Worm (Caenorhabditis elegans) whole organism, L4/young adult: Measurements from ENCODE around the gene C39B10.7.

ENCODE experiments used
- W03F9.2 ChIP-seq: fragments of 150-350 bp; optimal IDR thresholded peaks from 2 replicates; lab custom pipeline; 2014; ENCODE audit warnings: missing biosample characterization, missing genetic modification characterization
- dao-5 ChIP-seq: sonication (generic microtip); optimal IDR thresholded peaks from 2 replicates; lab custom pipeline; 2016; ENCODE audit warnings: missing genotype, missing genetic modification characterization, moderate library complexity, missing compliant biosample characterization
- him-1 ChIP-seq: sonication (generic microtip); optimal IDR thresholded peaks from 2 replicates; lab custom pipeline; 2016; ENCODE audit warnings: missing genotype, missing genetic modification reagents, missing genetic modification characterization, missing compliant biosample characterization

Gene C39B10.7

ce11 chrX:10476573-10476972 lies at the start of gene C39B10.7:
Gene C39B10.7 (plus strand): TSS chrX:10476873.
- TF ChIP-seq dao-5 (tag; lab: Kevin White, UChicago) (no peak), W03F9.2 (tag; lab: Kevin White, UChicago) (no peak), him-1 (tag; lab: Kevin White, UChicago) (no peak)

- TF ChIP-seq W03F9.2 (tag; lab: Kevin White, UChicago) (no peak), him-1 (tag; lab: Kevin White, UChicago) (no peak), dao-5 (tag; lab: Kevin White, UChicago) (no peak)
These were observed 48.6 kb upstream of the C39B10.7 start for ce11 chrX:10428109-10428508.

ce11 chrX:10428557-10428956 lies 48.1 kb upstream of the C39B10.7 start, which contains the start of gene mig-15:
Gene mig-15 (minus strand): TSS chrX:10428657.
- no peak for TF ChIP-seq W03F9.2 (tag; lab: Kevin White, UChicago)
- no peak for TF ChIP-seq dao-5 (tag; lab: Kevin White, UChicago)
- TF ChIP-seq him-1 (tag; lab: Kevin White, UChicago) = no peak

- TF ChIP-seq dao-5 (tag; lab: Kevin White, UChicago) (no peak), him-1 (tag; lab: Kevin White, UChicago) (no peak), W03F9.2 (tag; lab: Kevin White, UChicago) (no peak)
These were observed 47.5 kb upstream of the C39B10.7 start for ce11 chrX:10429203-10429602.

ce11 chrX:10430866-10431265 lies 45.8 kb upstream of the C39B10.7 start:
- TF ChIP-seq dao-5 (tag; lab: Kevin White, UChicago) (no peak), W03F9.2 (tag; lab: Kevin White, UChicago) (no peak), him-1 (tag; lab: Kevin White, UChicago) (no peak)

ce11 chrX:10432786-10433185 lies 43.9 kb upstream of the C39B10.7 start:
- TF ChIP-seq dao-5 (tag; lab: Kevin White, UChicago) = no peak
- no peak for TF ChIP-seq W03F9.2 (tag; lab: Kevin White, UChicago)
- no peak for TF ChIP-seq him-1 (tag; lab: Kevin White, UChicago)

ce11 chrX:10433863-10434262 lies 42.8 kb upstream of the C39B10.7 start:
- TF ChIP-seq him-1 (tag; lab: Kevin White, UChicago) (no peak), W03F9.2 (tag; lab: Kevin White, UChicago) (no peak), dao-5 (tag; lab: Kevin White, UChicago) (no peak)

ce11 chrX:10435492-10435939 lies 41.2 kb upstream of the C39B10.7 start:
- no peak for TF ChIP-seq W03F9.2 (tag; lab: Kevin White, UChicago)
- peak; percentile 64 for TF ChIP-seq him-1 (tag; lab: Kevin White, UChicago)
- no peak for TF ChIP-seq dao-5 (tag; lab: Kevin White, UChicago)

- TF ChIP-seq W03F9.2 (tag; lab: Kevin White, UChicago) (no peak), dao-5 (tag; lab: Kevin White, UChicago) (no peak), him-1 (tag; lab: Kevin White, UChicago) (no peak)
These were observed 39.3 kb upstream of the C39B10.7 start for ce11 chrX:10437421-10437820.

- no peak for TF ChIP-seq W03F9.2 (tag; lab: Kevin White, UChicago)
- no peak for TF ChIP-seq him-1 (tag; lab: Kevin White, UChicago)
- TF ChIP-seq dao-5 (tag; lab: Kevin White, UChicago) = no peak
These were observed 35.9 kb upstream of the C39B10.7 start for ce11 chrX:10440781-10441180.

- no peak for TF ChIP-seq dao-5 (tag; lab: Kevin White, UChicago)
- no peak for TF ChIP-seq W03F9.2 (tag; lab: Kevin White, UChicago)
- TF ChIP-seq him-1 (tag; lab: Kevin White, UChicago) = no peak
These were observed 32.8 kb upstream of the C39B10.7 start, which contains the start of gene C39B10.3 for ce11 chrX:10443836-10444235. Gene C39B10.3 (plus strand): TSS chrX:10444136.

- TF ChIP-seq him-1 (tag; lab: Kevin White, UChicago) = no peak
- no peak for TF ChIP-seq dao-5 (tag; lab: Kevin White, UChicago)
- TF ChIP-seq W03F9.2 (tag; lab: Kevin White, UChicago) = no peak
These were observed 32.0 kb upstream of the C39B10.7 start, which contains the start of gene C39B10.4 for ce11 chrX:10444705-10445104. Gene C39B10.4 (plus strand): TSS chrX:10445005.

- TF ChIP-seq dao-5 (tag; lab: Kevin White, UChicago) (no peak), W03F9.2 (tag; lab: Kevin White, UChicago) (no peak), him-1 (tag; lab: Kevin White, UChicago) (no peak)
These were observed 29.7 kb upstream of the C39B10.7 start, which contains the start of gene C39B10.5 for ce11 chrX:10446982-10447381. Gene C39B10.5 (plus strand): TSS chrX:10447343.

ce11 chrX:10453960-10454359 lies 22.7 kb upstream of the C39B10.7 start, which contains the start of gene lgc-41:
Gene lgc-41 (plus strand): TSS chrX:10454260.
- TF ChIP-seq dao-5 (tag; lab: Kevin White, UChicago) (no peak), W03F9.2 (tag; lab: Kevin White, UChicago) (no peak), him-1 (tag; lab: Kevin White, UChicago) (no peak)
